Fruit fly (Drosophila melanogaster) whole organism, embryonic: ENCODE measurements around the gene Jhbp1.

Experiments
- CG11247 ChIP-seq: fragments of 200-800 bp; sonication (Bioruptor generic); IDR thresholded peaks from 2 replicates; pipeline ENCODE4 v1.3.6; 2022; ENCODE audit warnings: missing biosample characterization, missing genetic modification characterization
- CG11696 ChIP-seq: fragments of 200-800 bp; sonication (Bioruptor generic); IDR thresholded peaks from 2 replicates; pipeline ENCODE4 v1.3.6; 2022; ENCODE audit warnings: missing biosample characterization, missing genetic modification characterization
- CG16863 ChIP-seq: fragments of 200-800 bp; sonication (Bioruptor generic); optimal IDR thresholded peaks from 3 replicates; lab custom pipeline; 2016; ENCODE audit warnings: missing biosample characterization, missing genetic modification characterization
- CG32532 ChIP-seq: fragments of 200-800 bp; sonication (Bioruptor generic); IDR thresholded peaks from 2 replicates; pipeline ENCODE4 v1.3.6; 2022; ENCODE audit warnings: missing biosample characterization, missing genetic modification characterization
- CG3838 ChIP-seq: fragments of 200-800 bp; sonication (Bioruptor generic); optimal IDR thresholded peaks from 3 replicates; lab custom pipeline; 2016; ENCODE audit warnings: missing biosample characterization, missing genetic modification characterization
- E2f1 ChIP-seq: fragments of 200-800 bp; sonication (Bioruptor generic); IDR thresholded peaks from 2 replicates; pipeline ENCODE4 v1.3.6; 2022; ENCODE audit warnings: missing biosample characterization, missing genetic modification characterization
- Hr3 ChIP-seq: fragments of 200-800 bp; sonication (Bioruptor generic); optimal IDR thresholded peaks from 3 replicates; lab custom pipeline; 2016; ENCODE audit warnings: missing biosample characterization, missing genetic modification characterization
- Lpt ChIP-seq: fragments of >200 bp; optimal IDR thresholded peaks from 2 replicates; lab custom pipeline; 2018; ENCODE audit warnings: missing biosample characterization, missing genetic modification characterization
- Med ChIP-seq: fragments of 200-800 bp; sonication (Bioruptor generic); peaks from one replicate; lab custom pipeline; 2016; ENCODE audit warnings: missing biosample characterization, missing genetic modification characterization, mild to moderate bottlenecking, inconsistent platforms, moderate library complexity
- cg ChIP-seq: fragments of 200-800 bp; sonication (Bioruptor generic); optimal IDR thresholded peaks from 3 replicates; lab custom pipeline; 2019; ENCODE audit warnings: missing biosample characterization, mild to moderate bottlenecking, missing genetic modification characterization, moderate library complexity
- chn ChIP-seq: fragments of 200-800 bp; sonication (Bioruptor generic); optimal IDR thresholded peaks from 2 replicates; lab custom pipeline; 2016; ENCODE audit warnings: missing biosample characterization, missing genetic modification characterization
- ind ChIP-seq: fragments of 200-800 bp; sonication (Bioruptor generic); optimal IDR thresholded peaks from 3 replicates; lab custom pipeline; 2016; ENCODE audit warnings: missing biosample characterization, missing genetic modification characterization
- vvl ChIP-seq: fragments of 200-800 bp; sonication (Bioruptor generic); IDR thresholded peaks from 2 replicates; pipeline ENCODE4 v1.3.6; 2022; ENCODE audit warnings: missing biosample characterization, missing genetic modification characterization

Gene Jhbp1

DNA sequence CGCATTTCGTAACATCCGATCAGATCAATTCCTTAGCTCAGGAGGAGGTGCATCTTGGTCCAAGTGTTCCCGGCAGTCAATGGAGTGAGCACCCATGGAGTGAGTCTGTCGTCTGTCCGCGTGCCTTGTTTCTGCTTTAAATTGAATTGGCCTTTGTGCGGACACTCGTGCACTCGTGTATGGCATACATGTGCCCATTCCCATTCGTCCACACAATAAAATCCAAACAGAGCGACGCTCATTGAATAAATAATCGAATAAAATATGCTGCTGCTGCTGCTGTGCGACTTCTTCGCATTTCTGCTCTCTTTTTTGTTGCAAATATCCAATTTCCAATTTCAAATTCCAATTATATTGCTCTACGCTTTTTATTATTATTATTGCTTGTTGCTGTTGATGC, 51.8 kb downstream of the Jhbp1 start (continued):
- TF ChIP-seq Hr3 (GFP tag; lab: Kevin White, UChicago) (no peak), cg (GFP tag; lab: Kevin White, UChicago) (no peak), CG11247 (no peak), CG3838 (no peak), Lpt (GFP tag; lab: Kevin White, UChicago) (no peak), CG16863 (no peak), CG32532 (GFP tag; lab: Robert Waterston, UW) (no peak), vvl (GFP tag; lab: Robert Waterston, UW) (peak; percentile 52; the same call in 1 of the 2 replicates), ind (GFP tag; lab: Kevin White, UChicago) (no peak), CG11696 (GFP tag; lab: Robert Waterston, UW) (no peak), Med (GFP tag; lab: Kevin White, UChicago) (peak; percentile 55), E2f1 (GFP tag; lab: Robert Waterston, UW) (no peak), chn (GFP tag; lab: Kevin White, UChicago) (no peak)
- TF ChIP-seq, all 482 proteins: peak for 4
